Fruit fly (Drosophila melanogaster): Measurements from ENCODE around the gene Qsox3.
A peak's percentile ranks its signal among the peaks of the same experiment; 100 is the strongest.

DNA sequence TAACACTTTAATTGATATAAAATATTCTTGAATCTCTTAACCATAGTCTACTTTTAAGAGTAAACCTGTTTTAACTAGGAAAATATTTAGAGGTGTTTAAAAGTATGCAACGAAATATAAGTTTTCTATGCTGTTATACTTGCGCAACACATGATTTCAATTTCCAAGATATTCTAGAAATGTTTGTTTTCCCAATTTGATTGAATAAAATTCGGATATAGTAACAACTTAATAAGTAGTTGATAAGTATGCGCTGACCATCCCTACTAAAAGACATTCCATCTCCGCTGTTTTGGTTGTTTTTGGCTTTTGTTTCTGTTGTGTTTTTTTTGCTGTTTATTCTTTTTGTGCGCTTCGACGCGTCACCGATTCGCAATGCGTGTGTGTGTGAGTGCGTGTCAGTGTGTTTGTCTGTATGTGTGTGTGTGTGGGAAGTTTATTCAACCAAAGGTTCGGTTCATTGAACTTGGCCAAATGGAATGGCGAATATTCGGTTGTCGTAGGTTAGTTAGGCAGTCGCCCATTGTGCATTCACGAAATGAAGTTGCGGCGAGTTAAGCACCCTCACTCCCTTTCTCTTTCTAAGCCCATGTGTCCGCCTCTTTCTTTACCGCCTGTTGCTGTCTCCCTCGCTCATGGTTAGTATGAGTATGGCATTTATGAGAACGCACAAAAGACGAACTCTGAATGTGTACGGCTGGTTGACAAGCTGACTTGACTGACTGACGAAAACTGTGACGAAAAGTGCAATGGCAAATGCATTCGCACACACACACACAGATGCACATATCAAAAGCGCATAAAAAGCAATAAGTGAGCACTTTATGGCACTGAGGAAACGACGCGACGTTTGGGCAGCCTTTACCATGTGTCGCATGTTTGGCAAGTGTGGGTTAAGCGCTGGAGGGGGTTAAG is 15.4 kb upstream of the Qsox3 start:
- TF ChIP-seq Clk (GFP tag; optimal IDR thresholded peaks at IDR 0.05) = no peak
- no peak for TF ChIP-seq CG7101 (tag; optimal IDR thresholded peaks at IDR 0.05)
- no peak for TF ChIP-seq cnc (optimal IDR thresholded peaks at IDR 0.05)
- no peak for TF ChIP-seq CG1620 (GFP tag; optimal IDR thresholded peaks at IDR 0.05)
- no peak for TF ChIP-seq Mnt (GFP tag; optimal IDR thresholded peaks at IDR 0.05)
- no peak for TF ChIP-seq toe (GFP tag; optimal IDR thresholded peaks at IDR 0.05)
- TF ChIP-seq CG14711 (tag; optimal IDR thresholded peaks at IDR 0.05) = no peak
- peak; percentile 77 for TF ChIP-seq tj (GFP tag; optimal IDR thresholded peaks at IDR 0.05)
- TF ChIP-seq CG5204 (GFP tag; optimal IDR thresholded peaks at IDR 0.05) = no peak
